Fruit fly (Drosophila melanogaster) whole organism, embryonic: Measurements from ENCODE around the gene CG43322.

Experiments used
- Asciz ChIP-seq: fragments of 200-800 bp; sonication (Bioruptor generic); optimal IDR thresholded peaks from 2 replicates; lab custom pipeline; 2017; ENCODE audit warnings: missing biosample characterization, mild to moderate bottlenecking, missing genetic modification characterization, missing genetic modification reagents
- CG12219 ChIP-seq: fragments of 200-800 bp; sonication (Bioruptor generic); optimal IDR thresholded peaks from 3 replicates; lab custom pipeline; 2018; ENCODE audit warnings: missing biosample characterization, mild to moderate bottlenecking, missing genetic modification characterization
- CG12769 ChIP-seq: fragments of 200-800 bp; sonication (Bioruptor generic); optimal IDR thresholded peaks from 2 replicates; lab custom pipeline; 2019; ENCODE audit warnings: missing biosample characterization, mild to moderate bottlenecking, missing genetic modification characterization, moderate library complexity
- CG13287 ChIP-seq: fragments of 200-800 bp; sonication (Bioruptor generic); IDR thresholded peaks from 2 replicates; pipeline ENCODE4 v1.3.6; 2022; ENCODE audit warnings: missing biosample characterization, missing genetic modification characterization; ENCODE audit not compliant: partially characterized antibody
- CG14441 ChIP-seq: fragments of 200-800 bp; sonication (Bioruptor generic); IDR thresholded peaks from 2 replicates; pipeline ENCODE4 v1.3.6; 2022; ENCODE audit warnings: missing biosample characterization, missing genetic modification characterization
- CG1602 ChIP-seq: fragments of 200-800 bp; sonication (Bioruptor generic); optimal IDR thresholded peaks from 3 replicates; lab custom pipeline; 2016; ENCODE audit warnings: missing biosample characterization, missing genetic modification characterization
- CG18476 ChIP-seq: fragments of 200-800 bp; sonication (Bioruptor generic); optimal IDR thresholded peaks from 2 replicates; lab custom pipeline; 2016; ENCODE audit warnings: missing biosample characterization, mild to moderate bottlenecking, missing genetic modification characterization
- CG2875 ChIP-seq: fragments of 200-800 bp; sonication (Bioruptor generic); optimal IDR thresholded peaks from 2 replicates; lab custom pipeline; 2017; ENCODE audit warnings: missing biosample characterization, mild to moderate bottlenecking, missing genetic modification characterization, missing genetic modification reagents
- CG32767 ChIP-seq: fragments of 200-800 bp; sonication (Bioruptor generic); IDR thresholded peaks from 2 replicates; pipeline ENCODE4 v1.3.6; 2022; ENCODE audit warnings: missing biosample characterization, missing genetic modification characterization
- CG33557 ChIP-seq: fragments of 200-800 bp; sonication (Bioruptor generic); optimal IDR thresholded peaks from 2 replicates; lab custom pipeline; 2019; ENCODE audit warnings: missing biosample characterization, mild to moderate bottlenecking, missing genetic modification characterization, moderate library complexity
- CG3847 ChIP-seq: fragments of 200-800 bp; sonication (Bioruptor generic); IDR thresholded peaks from 2 replicates; pipeline ENCODE4 v1.3.6; 2022; ENCODE audit warnings: missing biosample characterization, missing genetic modification characterization
- CG4328 ChIP-seq: fragments of 200-800 bp; sonication (Bioruptor generic); optimal IDR thresholded peaks from 3 replicates; lab custom pipeline; 2017; ENCODE audit warnings: missing biosample characterization, missing genetic modification reagents, missing genetic modification characterization
- CG43689 ChIP-seq: fragments of 200-800 bp; sonication (Bioruptor generic); IDR thresholded peaks from 2 replicates; pipeline ENCODE4 v1.3.6; 2022; ENCODE audit warnings: missing biosample characterization, missing genetic modification characterization
- CG4424 ChIP-seq: fragments of 200-800 bp; sonication (Bioruptor generic); optimal IDR thresholded peaks from 3 replicates; lab custom pipeline; 2016; ENCODE audit warnings: missing biosample characterization, missing genetic modification characterization
- CG4617 ChIP-seq: fragments of 200-800 bp; sonication (Bioruptor generic); optimal IDR thresholded peaks from 3 replicates; lab custom pipeline; 2016; ENCODE audit warnings: missing biosample characterization, missing genetic modification characterization, borderline replicate concordance
- CG4730 ChIP-seq: fragments of 200-800 bp; sonication (Bioruptor generic); IDR thresholded peaks from 2 replicates; pipeline ENCODE4 v1.3.6; 2022; ENCODE audit warnings: missing biosample characterization, missing genetic modification characterization
- CG4854 ChIP-seq: fragments of 200-800 bp; sonication (Bioruptor generic); optimal IDR thresholded peaks from 2 replicates; lab custom pipeline; 2016; ENCODE audit warnings: missing biosample characterization, missing genetic modification characterization, inconsistent platforms
- CG6765 ChIP-seq: fragments of 200-800 bp; sonication (Bioruptor generic); optimal IDR thresholded peaks from 3 replicates; lab custom pipeline; 2017; ENCODE audit warnings: missing biosample characterization, mild to moderate bottlenecking, missing genetic modification characterization
- CG6813 ChIP-seq: fragments of 200-800 bp; sonication (Bioruptor generic); optimal IDR thresholded peaks from 2 replicates; lab custom pipeline; 2017; ENCODE audit warnings: missing biosample characterization, missing genetic modification characterization, mild to moderate bottlenecking, moderate library complexity, missing genetic modification reagents
- CG7928 ChIP-seq: fragments of 200-800 bp; sonication (Bioruptor generic); optimal IDR thresholded peaks from 2 replicates; lab custom pipeline; 2017; ENCODE audit warnings: missing biosample characterization, mild to moderate bottlenecking, missing genetic modification characterization
- CG8359 ChIP-seq: fragments of 200-800 bp; sonication (Bioruptor generic); optimal IDR thresholded peaks from 2 replicates; lab custom pipeline; 2017; ENCODE audit warnings: missing biosample characterization, mild to moderate bottlenecking, missing genetic modification characterization, borderline replicate concordance
- CG8478 ChIP-seq: fragments of >200 bp; optimal IDR thresholded peaks from 2 replicates; lab custom pipeline; 2018
- Dad ChIP-seq: fragments of 200-800 bp; sonication (Bioruptor generic); optimal IDR thresholded peaks from 3 replicates; lab custom pipeline; 2016; ENCODE audit warnings: missing biosample characterization, missing genetic modification characterization
- E2f1 ChIP-seq: fragments of 200-800 bp; sonication (Bioruptor generic); IDR thresholded peaks from 2 replicates; pipeline ENCODE4 v1.3.6; 2022; ENCODE audit warnings: missing biosample characterization, missing genetic modification characterization
- Gsc ChIP-seq: fragments of 200-800 bp; sonication (Bioruptor generic); IDR thresholded peaks from 2 replicates; pipeline ENCODE4 v1.3.6; 2022; ENCODE audit warnings: missing biosample characterization, missing genetic modification characterization
- Hr51 ChIP-seq, 2 experiments: fragments of 200-800 bp; sonication (Bioruptor generic); optimal IDR thresholded peaks; 2 replicates in 1 of 2; 3 replicates in 1 of 2; lab custom pipeline; 2016 to 2018; ENCODE audit warnings: missing biosample characterization in 2 of 2, missing genetic modification characterization in 2 of 2, mild to moderate bottlenecking in 1 of 2, moderate library complexity in 1 of 2
- NC2α ChIP-seq: fragments of 200-800 bp; sonication (Bioruptor generic); optimal IDR thresholded peaks from 2 replicates; lab custom pipeline; 2016; ENCODE audit warnings: missing biosample characterization, missing genetic modification characterization
- Nf-YC ChIP-seq: fragments of 200-800 bp; optimal IDR thresholded peaks from 3 replicates; lab custom pipeline; 2019; ENCODE audit warnings: missing biosample characterization, mild to moderate bottlenecking, missing genetic modification characterization, moderate library complexity
- Rx ChIP-seq: fragments of 200-800 bp; sonication (Bioruptor generic); IDR thresholded peaks from 2 replicates; pipeline ENCODE4 v1.3.6; 2022; ENCODE audit warnings: missing biosample characterization, missing genetic modification characterization
- Usf ChIP-seq: fragments of 200-800 bp; sonication (Bioruptor generic); optimal IDR thresholded peaks from 2 replicates; lab custom pipeline; 2017; ENCODE audit warnings: missing genotype, missing biosample characterization, missing genetic modification characterization
- Vsx1 ChIP-seq: fragments of 200-800 bp; sonication (Bioruptor generic); optimal IDR thresholded peaks from 2 replicates; lab custom pipeline; 2017; ENCODE audit warnings: missing biosample characterization, mild to moderate bottlenecking, missing genetic modification characterization, missing genetic modification reagents
- ase ChIP-seq: fragments of 200-800 bp; sonication (Bioruptor generic); IDR thresholded peaks from 3 replicates; pipeline ENCODE4 v1.3.6; 2022; ENCODE audit warnings: missing biosample characterization, missing genetic modification characterization
- ash1 ChIP-seq: fragments of 200-800 bp; sonication (Bioruptor generic); optimal IDR thresholded peaks from 2 replicates; lab custom pipeline; 2018; ENCODE audit warnings: missing biosample characterization, mild to moderate bottlenecking, missing genetic modification characterization
- ato ChIP-seq: fragments of 200-800 bp; sonication (Bioruptor generic); IDR thresholded peaks from 2 replicates; pipeline ENCODE4 v1.3.6; 2022; ENCODE audit warnings: missing biosample characterization, missing genetic modification characterization; ENCODE audit not compliant: partially characterized antibody
- br ChIP-seq: fragments of >200 bp; optimal IDR thresholded peaks from 2 replicates; lab custom pipeline; 2017
- bsh ChIP-seq, 2 experiments: fragments of 200-800 bp; sonication (Bioruptor generic); optimal IDR thresholded peaks; 2 replicates each; lab custom pipeline; 2017 to 2018; ENCODE audit warnings: mild to moderate bottlenecking in 2 of 2, missing biosample characterization in 2 of 2, missing genetic modification characterization in 2 of 2, moderate library complexity in 1 of 2
- cas ChIP-seq: fragments of 200-800 bp; sonication (Bioruptor generic); IDR thresholded peaks from 2 replicates; pipeline ENCODE4 v1.3.6; 2022; ENCODE audit warnings: missing biosample characterization, missing genetic modification characterization
- dan ChIP-seq: fragments of 200-800 bp; sonication (Bioruptor generic); IDR thresholded peaks from 2 replicates; pipeline ENCODE4 v1.3.6; 2022; ENCODE audit warnings: missing biosample characterization, missing genetic modification characterization
- dpn ChIP-seq, 2 experiments: fragments of 200-800 bp; sonication (Bioruptor generic); optimal IDR thresholded peaks; 3 replicates each; lab custom pipeline; 2016; ENCODE audit warnings: missing biosample characterization in 2 of 2, missing genetic modification characterization in 2 of 2
- fd3F ChIP-seq: fragments of 200-800 bp; sonication (Bioruptor generic); optimal IDR thresholded peaks from 2 replicates; lab custom pipeline; 2018; ENCODE audit warnings: missing biosample characterization, mild to moderate bottlenecking, missing genetic modification characterization, moderate library complexity
- h ChIP-seq: fragments of >200 bp; optimal IDR thresholded peaks from 2 replicates; lab custom pipeline; 2017
- insv ChIP-seq, 2 experiments: fragments of 200-800 bp; sonication (Bioruptor generic); optimal IDR thresholded peaks; 3 replicates each; lab custom pipeline; 2016 to 2018; ENCODE audit warnings: missing biosample characterization in 2 of 2, missing genetic modification characterization in 2 of 2
- org-1 ChIP-seq: fragments of 200-800 bp; sonication (Bioruptor generic); optimal IDR thresholded peaks from 2 replicates; lab custom pipeline; 2017; ENCODE audit warnings: missing biosample characterization, missing genetic modification characterization
- p53 ChIP-seq: fragments of 200-800 bp; sonication (Bioruptor generic); optimal IDR thresholded peaks from 2 replicates; lab custom pipeline; 2016; ENCODE audit warnings: missing biosample characterization, missing genetic modification characterization
- pfk ChIP-seq: fragments of 200-800 bp; sonication (Bioruptor generic); optimal IDR thresholded peaks from 2 replicates; lab custom pipeline; 2018; ENCODE audit warnings: missing biosample characterization, mild to moderate bottlenecking, missing genetic modification characterization, moderate library complexity
- tgo ChIP-seq: fragments of 200-800 bp; sonication (Bioruptor generic); IDR thresholded peaks from 3 replicates; pipeline ENCODE4 v1.3.6; 2022; ENCODE audit warnings: missing biosample characterization, missing genetic modification characterization
- toy ChIP-seq: fragments of 200-800 bp; sonication (Bioruptor generic); IDR thresholded peaks from 2 replicates; pipeline ENCODE4 v1.3.6; 2022; ENCODE audit warnings: missing biosample characterization, missing genetic modification characterization
- ttk ChIP-seq: fragments of 200-800 bp; sonication (Bioruptor generic); IDR thresholded peaks from 2 replicates; pipeline ENCODE4 v2.1.2; 2022; ENCODE audit warnings: missing biosample characterization, missing genetic modification characterization
- unpg ChIP-seq: fragments of 200-800 bp; sonication (Bioruptor generic); optimal IDR thresholded peaks from 3 replicates; lab custom pipeline; 2018; ENCODE audit warnings: missing biosample characterization, mild to moderate bottlenecking, missing genetic modification characterization, moderate library complexity
- vvl ChIP-seq: fragments of 200-800 bp; sonication (Bioruptor generic); IDR thresholded peaks from 2 replicates; pipeline ENCODE4 v1.3.6; 2022; ENCODE audit warnings: missing biosample characterization, missing genetic modification characterization
- wek ChIP-seq: fragments of 200-800 bp; sonication (Bioruptor generic); optimal IDR thresholded peaks from 3 replicates; lab custom pipeline; 2018; ENCODE audit warnings: missing biosample characterization, mild to moderate bottlenecking, missing genetic modification characterization, moderate library complexity

Gene CG43322

dm6 chr2L:7049009-7049647 lies 35.9 kb downstream of the CG43322 start:
- TF ChIP-seq h (lab: Kevin White, UChicago) (no peak), CG8478 (lab: Kevin White, UChicago) (no peak), CG12769 (tag; lab: Kevin White, UChicago) (no peak), Asciz (GFP tag; lab: Kevin White, UChicago) (no peak), CG4424 (GFP tag; lab: Kevin White, UChicago) (peak; percentile 35), unpg (GFP tag; lab: Kevin White, UChicago) (no peak), bsh (GFP tag; optimal IDR thresholded peaks at IDR 0.05; lab: Kevin White, UChicago) (peak; percentile 19 to 24), Rx (GFP tag; lab: Robert Waterston, UW) (no peak), dan (no peak), CG18476 (GFP tag; lab: Kevin White, UChicago) (no peak), toy (GFP tag; lab: Robert Waterston, UW) (no peak), CG3847 (no peak), dpn (GFP tag; optimal IDR thresholded peaks at IDR 0.05; lab: Kevin White, UChicago) (peak; percentile 23 to 34), ash1 (GFP tag; lab: Kevin White, UChicago) (peak; percentile 50), insv (GFP tag; optimal IDR thresholded peaks at IDR 0.05; lab: Kevin White, UChicago) (peak in 1 of 2 experiments; percentile 14), CG33557 (peak; percentile 16), Hr51 (GFP tag; optimal IDR thresholded peaks at IDR 0.05; lab: Kevin White, UChicago) (peak; percentile 9 to 14), org-1 (GFP tag; lab: Kevin White, UChicago) (no peak), Dad (GFP tag; lab: Kevin White, UChicago) (no peak), ato (peak; percentile 100), CG8359 (GFP tag; lab: Kevin White, UChicago) (no peak), CG7928 (GFP tag; lab: Kevin White, UChicago) (no peak), CG32767 (GFP tag; lab: Robert Waterston, UW) (0 out of 2 replicates have a peak, but pooled peaks have one; percentile 31), Usf (no peak), wek (GFP tag; lab: Kevin White, UChicago) (peak; percentile 46), fd3F (no peak), tgo (GFP tag; lab: Robert Waterston, UW) (peak; percentile 24; the same call in 1 of the 3 replicates), CG14441 (no peak), cas (GFP tag; lab: Robert Waterston, UW) (peak; percentile 48; the same call in 1 of the 2 replicates), CG2875 (GFP tag; lab: Kevin White, UChicago) (no peak), CG43689 (GFP tag; lab: Robert Waterston, UW) (no peak), CG4617 (no peak), CG6813 (GFP tag; lab: Kevin White, UChicago) (no peak), CG4328 (GFP tag; lab: Kevin White, UChicago) (no peak), E2f1 (GFP tag; lab: Robert Waterston, UW) (no peak), CG4730 (GFP tag; lab: Robert Waterston, UW) (no peak), CG12219 (peak; percentile 9), CG13287 (GFP tag; lab: Robert Waterston, UW) (peak; percentile 84), pfk (GFP tag; lab: Kevin White, UChicago) (no peak), br (no peak), Gsc (GFP tag; lab: Robert Waterston, UW) (no peak), Vsx1 (GFP tag; lab: Kevin White, UChicago) (no peak), CG1602 (GFP tag; lab: Kevin White, UChicago) (no peak), vvl (peak; percentile 51), CG6765 (peak; percentile 34), ase (GFP tag; lab: Robert Waterston, UW) (no peak), CG4854 (GFP tag; lab: Kevin White, UChicago) (no peak), Nf-YC (peak; percentile 59), p53 (GFP tag; lab: Kevin White, UChicago) (no peak), NC2α (GFP tag; lab: Kevin White, UChicago) (no peak), ttk (GFP tag; lab: Robert Waterston, UW) (peak; percentile 26; the same call in 1 of the 2 replicates)
